Worm (Caenorhabditis elegans) whole organism, midembryonic: ENCODE data around the gene Y39B6A.3.

Experiments
- T22C8.4 ChIP-seq: fragments of 200-800 bp; sonication (Bioruptor generic); IDR thresholded peaks from 2 replicates; pipeline ENCODE4 v1.3.6; 2022; ENCODE audit warnings: missing genetic modification characterization, missing compliant biosample characterization
- cog-1 ChIP-seq: sonication (generic microtip); optimal IDR thresholded peaks from 2 replicates; lab custom pipeline; 2016; ENCODE audit warnings: missing genetic modification characterization, missing compliant biosample characterization
- med-1 ChIP-seq: sonication (generic microtip); optimal IDR thresholded peaks from 2 replicates; lab custom pipeline; 2017; ENCODE audit warnings: missing genetic modification characterization, mild to moderate bottlenecking, missing compliant biosample characterization, antibody characterized with exemption, missing genetic modification reagents; ENCODE audit not compliant: insufficient read depth
- ref-1 ChIP-seq: fragments of 200-800 bp; sonication (Bioruptor generic); conservative IDR thresholded peaks from 2 replicates; pipeline ENCODE4 v1.3.6; 2022; ENCODE audit warnings: missing genetic modification reagents, missing genetic modification characterization, missing compliant biosample characterization
- tab-1 ChIP-seq: fragments of 200-800 bp; sonication (Bioruptor generic); IDR thresholded peaks from 2 replicates; pipeline ENCODE4 v1.3.6; 2022; ENCODE audit warnings: missing genetic modification characterization, missing compliant biosample characterization

- no peak for TF ChIP-seq ref-1
- TF ChIP-seq T22C8.4 (GFP tag; lab: Robert Waterston, UW): no peak
- no peak for TF ChIP-seq med-1
- no peak for TF ChIP-seq cog-1 (tag; lab: Kevin White, UChicago)
- no peak for TF ChIP-seq tab-1 (GFP tag; lab: Robert Waterston, UW)
Observed at ce11 chrV:19177804-19178203, 12.0 kb downstream of the Y39B6A.3 start.
